Fruit fly (Drosophila melanogaster): ENCODE results near the gene CG34181.

dm6 chr2L:9377789-9378188 lies 10.3 kb downstream of the CG34181 start:
- TF ChIP-seq ss (GFP tag; optimal IDR thresholded peaks at IDR 0.05): no peak
- no peak for TF ChIP-seq CG11762 (GFP tag; optimal IDR thresholded peaks at IDR 0.05; ENCODE audit: insufficient read depth)
- no peak for TF ChIP-seq Sox102F (GFP tag; optimal IDR thresholded peaks at IDR 0.05)
- no peak for TF ChIP-seq CG10669 (GFP tag; optimal IDR thresholded peaks at IDR 0.05)
- TF ChIP-seq pdm3 (GFP tag; optimal IDR thresholded peaks at IDR 0.05): no peak
- TF ChIP-seq Met (GFP tag; optimal IDR thresholded peaks at IDR 0.05): no peak
- no peak for TF ChIP-seq Lpt (GFP tag; optimal IDR thresholded peaks at IDR 0.05)
- no peak for TF ChIP-seq Eip78C (GFP tag)
- no peak for TF ChIP-seq net (GFP tag; optimal IDR thresholded peaks at IDR 0.05)
- no peak for TF ChIP-seq CG6276 (GFP tag; optimal IDR thresholded peaks at IDR 0.05)
